Comparison of ENCODE assay signal across 1 fruit fly cellular context in genomic region chr2L:3534227-3534842, dm6.
TF ChIP-seq lines count a peak whose summit lies in the region.

No protein-coding gene starts in this region.

TF ChIP-seq in whole organism, embryonic, 481 proteins besides CTCF, POLR2A, EP300 and RAD21 (continued from another document and continues in another):
- peak; percentile 49 for TF ChIP-seq CG1603 (tag; optimal IDR thresholded peaks at IDR 0.05; lab: Kevin White, UChicago)
- peak; percentile 71 for TF ChIP-seq fd96Cb (tag; optimal IDR thresholded peaks at IDR 0.05; lab: Kevin White, UChicago)
- TF ChIP-seq CG10959 (GFP tag; IDR thresholded peaks at IDR 0.05; lab: Robert Waterston, UW) = no peak
- no peak for TF ChIP-seq CG12299 (tag; optimal IDR thresholded peaks at IDR 0.05; lab: Kevin White, UChicago)
- peak; percentile 30 for TF ChIP-seq gsb-n (tag; optimal IDR thresholded peaks at IDR 0.05; lab: Kevin White, UChicago)
- no peak for TF ChIP-seq CG7745 (tag; optimal IDR thresholded peaks at IDR 0.05; lab: Kevin White, UChicago)
- TF ChIP-seq zf30C (GFP tag; optimal IDR thresholded peaks at IDR 0.05; lab: Kevin White, UChicago) = no peak
- TF ChIP-seq tio (GFP tag; optimal IDR thresholded peaks at IDR 0.05; lab: Kevin White, UChicago) = peak; percentile 36
- TF ChIP-seq z (GFP tag; IDR thresholded peaks at IDR 0.05; lab: Robert Waterston, UW) = peak; percentile 91
- TF ChIP-seq pzg (GFP tag; optimal IDR thresholded peaks at IDR 0.05; lab: Kevin White, UChicago) = no peak
- no peak for TF ChIP-seq toy (GFP tag; IDR thresholded peaks at IDR 0.05; lab: Robert Waterston, UW)
- peak; percentile 79 for TF ChIP-seq vvl (GFP tag; IDR thresholded peaks at IDR 0.05; lab: Robert Waterston, UW)
- TF ChIP-seq jigr1 (GFP tag; IDR thresholded peaks at IDR 0.05; lab: Robert Waterston, UW) = no peak
- TF ChIP-seq CG4730 (GFP tag; IDR thresholded peaks at IDR 0.05; lab: Robert Waterston, UW) = peak; percentile 28; the same call in 1 of the 2 replicates
- no peak for TF ChIP-seq CG4854 (GFP tag; optimal IDR thresholded peaks at IDR 0.05; lab: Kevin White, UChicago)
- no peak for TF ChIP-seq CG11398 (GFP tag; optimal IDR thresholded peaks at IDR 0.05; lab: Kevin White, UChicago)
- TF ChIP-seq CG12744 (GFP tag; optimal IDR thresholded peaks at IDR 0.05; lab: Kevin White, UChicago) = no peak
- TF ChIP-seq shn (GFP tag; optimal IDR thresholded peaks at IDR 0.05; lab: Kevin White, UChicago) = peak; percentile 27
- TF ChIP-seq CG14860 (GFP tag; IDR thresholded peaks at IDR 0.05; lab: Robert Waterston, UW; ENCODE audit: partially characterized antibody) = no peak
- peak; percentile 35; the same call in 1 of the 2 replicates for TF ChIP-seq CG3847 (GFP tag; IDR thresholded peaks at IDR 0.05; lab: Robert Waterston, UW)
- no peak for TF ChIP-seq CG2129 (GFP tag; IDR thresholded peaks at IDR 0.05; lab: Robert Waterston, UW; ENCODE audit: partially characterized antibody)
- TF ChIP-seq btn (GFP tag; optimal IDR thresholded peaks at IDR 0.05; lab: Kevin White, UChicago) = no peak
- no peak for TF ChIP-seq Scr (GFP tag; IDR thresholded peaks at IDR 0.05; lab: Robert Waterston, UW; ENCODE audit: partially characterized antibody)
- no peak for TF ChIP-seq CG6791 (GFP tag; IDR thresholded peaks at IDR 0.05; lab: Robert Waterston, UW; ENCODE audit: partially characterized antibody)
- TF ChIP-seq mam (GFP tag; optimal IDR thresholded peaks at IDR 0.05; lab: Kevin White, UChicago) = peak; percentile 46
- no peak for TF ChIP-seq run (tag; optimal IDR thresholded peaks at IDR 0.05; lab: Kevin White, UChicago)
- TF ChIP-seq h (optimal IDR thresholded peaks at IDR 0.05; lab: Kevin White, UChicago) = no peak
- peak; percentile 33 for TF ChIP-seq CG13624 (GFP tag; optimal IDR thresholded peaks at IDR 0.05; lab: Kevin White, UChicago)
- no peak for TF ChIP-seq CG9797 (GFP tag; optimal IDR thresholded peaks at IDR 0.05; lab: Kevin White, UChicago)
- no peak for TF ChIP-seq CG6654 (GFP tag; optimal IDR thresholded peaks at IDR 0.05; lab: Kevin White, UChicago)
- no peak for TF ChIP-seq CG15479 (GFP tag; optimal IDR thresholded peaks at IDR 0.05; lab: Kevin White, UChicago)
- TF ChIP-seq CG10431 (GFP tag; optimal IDR thresholded peaks at IDR 0.05; lab: Kevin White, UChicago) = no peak
- no peak for TF ChIP-seq twi (tag; optimal IDR thresholded peaks at IDR 0.05; lab: Kevin White, UChicago)
- no peak for TF ChIP-seq CG10543 (GFP tag; optimal IDR thresholded peaks at IDR 0.05; lab: Kevin White, UChicago)
- no peak for TF ChIP-seq Lpt (GFP tag; optimal IDR thresholded peaks at IDR 0.05; lab: Kevin White, UChicago)
- TF ChIP-seq Hmr (GFP tag; optimal IDR thresholded peaks at IDR 0.05; lab: Kevin White, UChicago) = no peak
- no peak for TF ChIP-seq scrt (GFP tag; optimal IDR thresholded peaks at IDR 0.05; lab: Kevin White, UChicago)
- no peak for TF ChIP-seq Hand (GFP tag; optimal IDR thresholded peaks at IDR 0.05; lab: Kevin White, UChicago)
- TF ChIP-seq Blimp-1 (GFP tag; optimal IDR thresholded peaks at IDR 0.05; lab: Kevin White, UChicago) = peak; percentile 70
- no peak for TF ChIP-seq cg (GFP tag; optimal IDR thresholded peaks at IDR 0.05; lab: Kevin White, UChicago)
- no peak for TF ChIP-seq oc (tag; optimal IDR thresholded peaks at IDR 0.05; lab: Kevin White, UChicago)
- TF ChIP-seq Tbp (GFP tag; optimal IDR thresholded peaks at IDR 0.05; lab: Kevin White, UChicago) = no peak
- TF ChIP-seq en (GFP tag; optimal IDR thresholded peaks at IDR 0.05; lab: Kevin White, UChicago) = peak; percentile 4
- TF ChIP-seq bab2 (GFP tag; optimal IDR thresholded peaks at IDR 0.05; lab: Kevin White, UChicago) = peak; percentile 32
- TF ChIP-seq CG12219 (GFP tag; optimal IDR thresholded peaks at IDR 0.05; lab: Kevin White, UChicago) = peak; percentile 36
- TF ChIP-seq Sox102F (GFP tag; optimal IDR thresholded peaks at IDR 0.05; lab: Kevin White, UChicago) = peak; percentile 75
- no peak for TF ChIP-seq Dfd (GFP tag; optimal IDR thresholded peaks at IDR 0.05; lab: Kevin White, UChicago)
- TF ChIP-seq sob (GFP tag; IDR thresholded peaks at IDR 0.05; lab: Robert Waterston, UW) = peak; percentile 77
- TF ChIP-seq Hsf (GFP tag; optimal IDR thresholded peaks at IDR 0.05; lab: Kevin White, UChicago) = peak; percentile 31
- no peak; the same call in 1 of the 2 replicates for TF ChIP-seq chm (GFP tag; IDR thresholded peaks at IDR 0.05; lab: Robert Waterston, UW)
- peak; percentile 58; the same call in 1 of the 2 replicates for TF ChIP-seq H2.0 (GFP tag; IDR thresholded peaks at IDR 0.05; lab: Robert Waterston, UW)
- TF ChIP-seq CG32772 (GFP tag; IDR thresholded peaks at IDR 0.05; lab: Robert Waterston, UW) = peak; percentile 47; the same call in 1 of the 2 replicates
- TF ChIP-seq Rx (GFP tag; IDR thresholded peaks at IDR 0.05; lab: Robert Waterston, UW) = peak; percentile 45; the same call in 1 of the 2 replicates
- TF ChIP-seq sr (GFP tag; IDR thresholded peaks at IDR 0.05; lab: Robert Waterston, UW) = 0 out of 3 replicates have a peak, but pooled peaks have one; percentile 16
- no peak for TF ChIP-seq CG6683 (GFP tag; optimal IDR thresholded peaks at IDR 0.05; lab: Kevin White, UChicago)
- TF ChIP-seq CG12236 (GFP tag; optimal IDR thresholded peaks at IDR 0.05; lab: Kevin White, UChicago) = peak; percentile 39
- no peak for TF ChIP-seq Poxn (GFP tag; IDR thresholded peaks at IDR 0.05; lab: Robert Waterston, UW)
- 0 out of 3 replicates have a peak, but pooled peaks have one; percentile 7 for TF ChIP-seq Optix (GFP tag; IDR thresholded peaks at IDR 0.05; lab: Robert Waterston, UW)
- no peak for TF ChIP-seq gcm2 (GFP tag; optimal IDR thresholded peaks at IDR 0.05; lab: Kevin White, UChicago)
- peak; percentile 13 for TF ChIP-seq trem (tag; optimal IDR thresholded peaks at IDR 0.05; lab: Kevin White, UChicago)
- peak; percentile 6 for TF ChIP-seq tx (GFP tag; optimal IDR thresholded peaks at IDR 0.05; lab: Kevin White, UChicago)
- no peak for TF ChIP-seq sug (tag; optimal IDR thresholded peaks at IDR 0.05; lab: Kevin White, UChicago)
- peak; percentile 65; the same call in 1 of the 2 replicates for TF ChIP-seq CG17328 (GFP tag; IDR thresholded peaks at IDR 0.05; lab: Robert Waterston, UW)
- no peak for TF ChIP-seq amos (GFP tag; IDR thresholded peaks at IDR 0.05; lab: Robert Waterston, UW; ENCODE audit: partially characterized antibody)
- TF ChIP-seq CG6272 (GFP tag; IDR thresholded peaks at IDR 0.05; lab: Robert Waterston, UW) = no peak
- no peak for TF ChIP-seq Meics (GFP tag; optimal IDR thresholded peaks at IDR 0.05; lab: Kevin White, UChicago)
- TF ChIP-seq CG7987 (GFP tag; optimal IDR thresholded peaks at IDR 0.05; lab: Kevin White, UChicago) = no peak
- TF ChIP-seq chinmo (GFP tag; IDR thresholded peaks at IDR 0.05; lab: Robert Waterston, UW; ENCODE audit: partially characterized antibody) = 0 out of 4 replicates have a peak, but pooled peaks have one; percentile 22
- peak; percentile 65 for TF ChIP-seq PHDP (tag; optimal IDR thresholded peaks at IDR 0.05; lab: Kevin White, UChicago)
- TF ChIP-seq pita (GFP tag; optimal IDR thresholded peaks at IDR 0.05; lab: Kevin White, UChicago) = no peak
- TF ChIP-seq CG4424 (GFP tag; optimal IDR thresholded peaks at IDR 0.05; lab: Kevin White, UChicago) = peak; percentile 48
- TF ChIP-seq crc (GFP tag; optimal IDR thresholded peaks at IDR 0.05; lab: Kevin White, UChicago) = no peak
- TF ChIP-seq disco-r (GFP tag; optimal IDR thresholded peaks at IDR 0.05; lab: Kevin White, UChicago) = no peak
- peak; percentile 59 for TF ChIP-seq CG8388 (GFP tag; optimal IDR thresholded peaks at IDR 0.05; lab: Kevin White, UChicago)
- TF ChIP-seq fd3F (GFP tag; optimal IDR thresholded peaks at IDR 0.05; lab: Kevin White, UChicago) = peak; percentile 14
- TF ChIP-seq bigmax (GFP tag; optimal IDR thresholded peaks at IDR 0.05; lab: Kevin White, UChicago) = no peak
- TF ChIP-seq Taf1 (GFP tag; IDR thresholded peaks at IDR 0.05; lab: Robert Waterston, UW) = no peak
- TF ChIP-seq grau (tag; optimal IDR thresholded peaks at IDR 0.05; lab: Kevin White, UChicago) = peak; percentile 88
- peak; percentile 19 for TF ChIP-seq ems (GFP tag; optimal IDR thresholded peaks at IDR 0.05; lab: Kevin White, UChicago)
- 0 out of 2 replicates have a peak, but pooled peaks have one; percentile 42 for TF ChIP-seq CG32767 (GFP tag; IDR thresholded peaks at IDR 0.05; lab: Robert Waterston, UW)
- TF ChIP-seq tin (GFP tag; optimal IDR thresholded peaks at IDR 0.05; lab: Kevin White, UChicago) = peak; percentile 56
- TF ChIP-seq mld (GFP tag; IDR thresholded peaks at IDR 0.05; lab: Robert Waterston, UW; ENCODE audit: partially characterized antibody) = no peak
- no peak for TF ChIP-seq CG2202 (tag; optimal IDR thresholded peaks at IDR 0.05; lab: Kevin White, UChicago)
- no peak for TF ChIP-seq CG15514 (GFP tag; optimal IDR thresholded peaks at IDR 0.05; lab: Kevin White, UChicago)
- peak; percentile 14 for TF ChIP-seq CG4707 (GFP tag; optimal IDR thresholded peaks at IDR 0.05; lab: Kevin White, UChicago)
- peak; percentile 66 to 67 for TF ChIP-seq Trl (optimal IDR thresholded peaks at IDR 0.05; lab: Kevin White, UChicago)
- peak; percentile 1 for TF ChIP-seq Trl (GFP tag; optimal IDR thresholded peaks at IDR 0.05; lab: Kevin White, UChicago)
- 0 out of 3 replicates have a peak, but pooled peaks have one; percentile 10 for TF ChIP-seq CG2889 (GFP tag; IDR thresholded peaks at IDR 0.05; lab: Robert Waterston, UW)
- TF ChIP-seq Gsc (GFP tag; IDR thresholded peaks at IDR 0.05; lab: Robert Waterston, UW) = no peak; the same call in 1 of the 2 replicates
- TF ChIP-seq Dek (tag; optimal IDR thresholded peaks at IDR 0.05; lab: Kevin White, UChicago) = peak; percentile 20
- peak; percentile 75 for TF ChIP-seq ara (GFP tag; IDR thresholded peaks at IDR 0.05; lab: Robert Waterston, UW)
- TF ChIP-seq eyg (GFP tag; optimal IDR thresholded peaks at IDR 0.05; lab: Kevin White, UChicago) = peak; percentile 23
- TF ChIP-seq CG42726 (GFP tag; IDR thresholded peaks at IDR 0.05; lab: Robert Waterston, UW; ENCODE audit: partially characterized antibody) = no peak
- TF ChIP-seq Bdp1 (GFP tag; optimal IDR thresholded peaks at IDR 0.05; lab: Kevin White, UChicago) = no peak
- peak; percentile 56 for TF ChIP-seq dysf (GFP tag; IDR thresholded peaks at IDR 0.05; lab: Robert Waterston, UW)
- no peak for TF ChIP-seq CG13296 (GFP tag; optimal IDR thresholded peaks at IDR 0.05; lab: Kevin White, UChicago)
- TF ChIP-seq Max (GFP tag; optimal IDR thresholded peaks at IDR 0.05; lab: Kevin White, UChicago) = no peak
- TF ChIP-seq pnt (GFP tag; optimal IDR thresholded peaks at IDR 0.05; lab: Kevin White, UChicago) = peak; percentile 36
- TF ChIP-seq sens-2 (GFP tag; IDR thresholded peaks at IDR 0.05; lab: Robert Waterston, UW) = no peak; the same call in 1 of the 2 replicates
- TF ChIP-seq Atf3 (GFP tag; optimal IDR thresholded peaks at IDR 0.05; lab: Kevin White, UChicago) = no peak
- peak; percentile 71 for TF ChIP-seq Ptx1 (GFP tag; IDR thresholded peaks at IDR 0.05; lab: Robert Waterston, UW)
- peak; percentile 28 for TF ChIP-seq gro (GFP tag; optimal IDR thresholded peaks at IDR 0.05; lab: Kevin White, UChicago)
- TF ChIP-seq CG10462 (GFP tag; optimal IDR thresholded peaks at IDR 0.05; lab: Kevin White, UChicago) = peak; percentile 11
- TF ChIP-seq CG10274 (GFP tag; optimal IDR thresholded peaks at IDR 0.05; lab: Kevin White, UChicago) = no peak
- peak; percentile 77 for TF ChIP-seq dmrt99B (tag; optimal IDR thresholded peaks at IDR 0.05; lab: Kevin White, UChicago)
- TF ChIP-seq croc (GFP tag; conservative IDR thresholded peaks at IDR 0.05; lab: Robert Waterston, UW) = peak; percentile 45; the same call in 1 of the 3 replicates
- TF ChIP-seq tll (GFP tag; optimal IDR thresholded peaks at IDR 0.05; lab: Kevin White, UChicago) = no peak
- peak; percentile 24 for TF ChIP-seq CG12659 (GFP tag; optimal IDR thresholded peaks at IDR 0.05; lab: Kevin White, UChicago)
- peak; percentile 85 for TF ChIP-seq Drgx (GFP tag; IDR thresholded peaks at IDR 0.05; lab: Robert Waterston, UW)
- no peak for TF ChIP-seq fd64A (GFP tag; optimal IDR thresholded peaks at IDR 0.05; lab: Kevin White, UChicago)
- TF ChIP-seq wor (GFP tag; IDR thresholded peaks at IDR 0.05; lab: Robert Waterston, UW) = 0 out of 2 replicates have a peak, but pooled peaks have one; percentile 26
- no peak for TF ChIP-seq bbx (GFP tag; IDR thresholded peaks at IDR 0.05; lab: Robert Waterston, UW; ENCODE audit: partially characterized antibody)
- TF ChIP-seq CG13775 (GFP tag; optimal IDR thresholded peaks at IDR 0.05; lab: Kevin White, UChicago) = peak; percentile 22
- no peak for TF ChIP-seq CG4328 (GFP tag; optimal IDR thresholded peaks at IDR 0.05; lab: Kevin White, UChicago)
- no peak for TF ChIP-seq Ravus (GFP tag; IDR thresholded peaks at IDR 0.05; lab: Robert Waterston, UW)
- TF ChIP-seq caup (GFP tag; optimal IDR thresholded peaks at IDR 0.05; lab: Kevin White, UChicago; ENCODE audit: severe bottlenecking) = no peak
- TF ChIP-seq BEAF-32 (GFP tag; optimal IDR thresholded peaks at IDR 0.05; lab: Kevin White, UChicago) = no peak
- peak; percentile 75 for TF ChIP-seq CG11504 (tag; optimal IDR thresholded peaks at IDR 0.05; lab: Kevin White, UChicago)
- no peak; the same call in 1 of the 2 replicates for TF ChIP-seq CG14014 (GFP tag; IDR thresholded peaks at IDR 0.05; lab: Robert Waterston, UW)
- TF ChIP-seq Sox100B (GFP tag; optimal IDR thresholded peaks at IDR 0.05; lab: Kevin White, UChicago) = peak; percentile 51
- TF ChIP-seq MESR4 (GFP tag; optimal IDR thresholded peaks at IDR 0.05; lab: Kevin White, UChicago) = no peak
- TF ChIP-seq seq (GFP tag; IDR thresholded peaks at IDR 0.05; lab: Robert Waterston, UW) = peak; percentile 41; the same call in 1 of the 2 replicates
- TF ChIP-seq CG8359 (GFP tag; optimal IDR thresholded peaks at IDR 0.05; lab: Kevin White, UChicago; ENCODE audit: borderline replicate concordance) = no peak
- TF ChIP-seq CG9876 (GFP tag; optimal IDR thresholded peaks at IDR 0.05; lab: Kevin White, UChicago) = no peak
- TF ChIP-seq wek (GFP tag; optimal IDR thresholded peaks at IDR 0.05; lab: Kevin White, UChicago) = no peak
- TF ChIP-seq eve (GFP tag; optimal IDR thresholded peaks at IDR 0.05; lab: Kevin White, UChicago) = no peak
- TF ChIP-seq CG1647 (GFP tag; optimal IDR thresholded peaks at IDR 0.05; lab: Kevin White, UChicago) = no peak
- peak; percentile 37; the same call in 1 of the 3 replicates for TF ChIP-seq CG3726 (GFP tag; IDR thresholded peaks at IDR 0.05; lab: Robert Waterston, UW)
- no peak for TF ChIP-seq CHES-1-like (GFP tag; optimal IDR thresholded peaks at IDR 0.05; lab: Kevin White, UChicago)
- no peak for TF ChIP-seq HmgD (GFP tag; optimal IDR thresholded peaks at IDR 0.05; lab: Kevin White, UChicago)
